Fruit fly (Drosophila melanogaster): ENCODE data around the gene escl.
A peak's percentile ranks its signal among the peaks of the same experiment; 100 is the strongest.

Gene escl

dm6 chr2L:12011682-12012655 lies 21.2 kb downstream of the escl start (continued):
- TF ChIP-seq insv (GFP tag; optimal IDR thresholded peaks at IDR 0.05) (peak in 1 of 2 experiments; percentile 60), CG7786 (GFP tag; optimal IDR thresholded peaks at IDR 0.05) (peak; percentile 75), Side (GFP tag; optimal IDR thresholded peaks at IDR 0.05) (peak; percentile 85), CG7357 (GFP tag; IDR thresholded peaks at IDR 0.05) (peak; percentile 61; the same call in 2 of the 3 replicates), CG17829 (tag; optimal IDR thresholded peaks at IDR 0.05) (peak; percentile 98), CG13624 (GFP tag; optimal IDR thresholded peaks at IDR 0.05) (peak; percentile 88), CG6175 (GFP tag; IDR thresholded peaks at IDR 0.05) (no peak), zf30C (GFP tag; optimal IDR thresholded peaks at IDR 0.05) (no peak), gcm (GFP tag; optimal IDR thresholded peaks at IDR 0.05) (peak; percentile 77), Hr51 (GFP tag; optimal IDR thresholded peaks at IDR 0.05) (peak; percentile 72 to 77), Myb (GFP tag; optimal IDR thresholded peaks at IDR 0.05) (peak; percentile 56), Sry-δ (GFP tag; optimal IDR thresholded peaks at IDR 0.05) (peak; percentile 49), CG10274 (GFP tag; optimal IDR thresholded peaks at IDR 0.05) (peak; percentile 48), salm (tag; optimal IDR thresholded peaks at IDR 0.05) (peak; percentile 82), CG15011 (GFP tag; optimal IDR thresholded peaks at IDR 0.05) (peak; percentile 5), vvl (GFP tag; IDR thresholded peaks at IDR 0.05) (no peak), Ravus (GFP tag; IDR thresholded peaks at IDR 0.05) (no peak), CG12236 (GFP tag; optimal IDR thresholded peaks at IDR 0.05) (peak; percentile 4), pan (optimal IDR thresholded peaks at IDR 0.05) (no peak), pan (GFP tag; optimal IDR thresholded peaks at IDR 0.05 in 1 of 2, IDR thresholded peaks at IDR 0.05 in 1 of 2) (no peak), D (optimal IDR thresholded peaks at IDR 0.05) (peak; percentile 88), D (GFP tag; optimal IDR thresholded peaks at IDR 0.05) (peak; percentile 14), CG8944 (GFP tag; optimal IDR thresholded peaks at IDR 0.05) (peak; percentile 57), repo (GFP tag; optimal IDR thresholded peaks at IDR 0.05) (peak; percentile 77), CG7372 (GFP tag; IDR thresholded peaks at IDR 0.05) (no peak), CG43689 (GFP tag; IDR thresholded peaks at IDR 0.05) (no peak), CG42726 (GFP tag; IDR thresholded peaks at IDR 0.05; ENCODE audit: partially characterized antibody) (no peak), schlank (tag; optimal IDR thresholded peaks at IDR 0.05) (peak; percentile 54), CrebB (tag; optimal IDR thresholded peaks at IDR 0.05) (peak; percentile 72), CG9437 (GFP tag; optimal IDR thresholded peaks at IDR 0.05) (no peak), Adf1 (GFP tag; IDR thresholded peaks at IDR 0.05) (no peak), Ssrp (tag; optimal IDR thresholded peaks at IDR 0.05) (no peak), TFAM (GFP tag; optimal IDR thresholded peaks at IDR 0.05) (no peak), inv (GFP tag; IDR thresholded peaks at IDR 0.05; ENCODE audit: partially characterized antibody) (no peak), CG32532 (GFP tag; IDR thresholded peaks at IDR 0.05) (no peak), CG12299 (tag; optimal IDR thresholded peaks at IDR 0.05) (peak; percentile 40), kni (GFP tag; optimal IDR thresholded peaks at IDR 0.05) (peak; percentile 99), Ets65A (GFP tag) (peak; percentile 89), Chrac-16 (GFP tag; optimal IDR thresholded peaks at IDR 0.05) (peak; percentile 64), CG17612 (GFP tag; IDR thresholded peaks at IDR 0.05) (no peak), prd (optimal IDR thresholded peaks at IDR 0.05) (no peak), prd (GFP tag; IDR thresholded peaks at IDR 0.05) (no peak), CG30403 (GFP tag; optimal IDR thresholded peaks at IDR 0.05) (peak; percentile 72), trh (GFP tag; optimal IDR thresholded peaks at IDR 0.05) (no peak), CG1024 (GFP tag; IDR thresholded peaks at IDR 0.05) (no peak), CG9876 (GFP tag; optimal IDR thresholded peaks at IDR 0.05) (no peak), CG13775 (GFP tag; optimal IDR thresholded peaks at IDR 0.05) (peak; percentile 30), slbo (GFP tag; IDR thresholded peaks at IDR 0.05) (no peak), dpn (GFP tag; optimal IDR thresholded peaks at IDR 0.05) (peak; percentile 76 to 81), eyg (GFP tag; optimal IDR thresholded peaks at IDR 0.05) (peak; percentile 57)

All from whole organism, embryonic.